Fruit fly (Drosophila melanogaster) whole organism, embryonic: Measurements from ENCODE around the gene CG14696.

Experiments used
- ATbp ChIP-seq: fragments of 200-800 bp; sonication (Bioruptor generic); optimal IDR thresholded peaks from 2 replicates; lab custom pipeline; 2017; ENCODE audit warnings: missing biosample characterization, mild to moderate bottlenecking, missing genetic modification characterization, missing genetic modification reagents
- Atf3 ChIP-seq: fragments of 200-800 bp; sonication (Bioruptor generic); optimal IDR thresholded peaks from 3 replicates; lab custom pipeline; 2016; ENCODE audit warnings: missing biosample characterization, missing genetic modification characterization
- Blimp-1 ChIP-seq: fragments of 200-800 bp; sonication (Bioruptor generic); optimal IDR thresholded peaks from 3 replicates; lab custom pipeline; 2018; ENCODE audit warnings: missing biosample characterization, missing genetic modification characterization, mild to moderate bottlenecking, moderate library complexity, missing genetic modification reagents
- CG12104 ChIP-seq: fragments of 200-800 bp; sonication (Bioruptor generic); optimal IDR thresholded peaks from 3 replicates; lab custom pipeline; 2016; ENCODE audit warnings: missing biosample characterization, missing genetic modification characterization
- CG12942 ChIP-seq: fragments of 200-800 bp; sonication (Bioruptor generic); optimal IDR thresholded peaks from 3 replicates; lab custom pipeline; 2016; ENCODE audit warnings: missing biosample characterization, missing genetic modification characterization
- CG18764 ChIP-seq: fragments of 200-800 bp; sonication (Bioruptor generic); optimal IDR thresholded peaks from 3 replicates; lab custom pipeline; 2016; ENCODE audit warnings: missing biosample characterization, missing genetic modification characterization
- CG2116 ChIP-seq: fragments of 200-800 bp; sonication (Bioruptor generic); optimal IDR thresholded peaks from 3 replicates; lab custom pipeline; 2018; ENCODE audit warnings: missing biosample characterization, mild to moderate bottlenecking, missing genetic modification characterization
- CG2889 ChIP-seq: fragments of 200-800 bp; sonication (Bioruptor generic); IDR thresholded peaks from 3 replicates; pipeline ENCODE4 v1.3.6; 2022; ENCODE audit warnings: missing biosample characterization, missing genetic modification characterization
- CG30020 ChIP-seq: fragments of 200-800 bp; optimal IDR thresholded peaks from 2 replicates; lab custom pipeline; 2019; ENCODE audit warnings: missing biosample characterization, mild to moderate bottlenecking, missing genetic modification characterization, moderate library complexity
- CG31365 ChIP-seq: fragments of 200-800 bp; sonication (Bioruptor generic); optimal IDR thresholded peaks from 2 replicates; lab custom pipeline; 2018; ENCODE audit warnings: missing biosample characterization, mild to moderate bottlenecking, missing genetic modification characterization
- CG34224 ChIP-seq: fragments of 200-800 bp; sonication (Bioruptor generic); IDR thresholded peaks from 3 replicates; pipeline ENCODE4 v1.3.6; 2022; ENCODE audit warnings: missing biosample characterization, missing genetic modification characterization; ENCODE audit not compliant: partially characterized antibody
- CG34422 ChIP-seq: fragments of 200-800 bp; sonication (Bioruptor generic); IDR thresholded peaks from 3 replicates; pipeline ENCODE4 v1.3.6; 2022; ENCODE audit warnings: missing biosample characterization, missing genetic modification characterization
- CG3726 ChIP-seq: fragments of 200-800 bp; sonication (Bioruptor generic); IDR thresholded peaks from 3 replicates; pipeline ENCODE4, ENCODE4 v1.3.6; 2022; ENCODE audit warnings: missing biosample characterization, missing genetic modification characterization
- CG8089 ChIP-seq: fragments of 200-800 bp; sonication (Bioruptor generic); optimal IDR thresholded peaks from 3 replicates; lab custom pipeline; 2016; ENCODE audit warnings: missing biosample characterization, missing genetic modification characterization
- CG9215 ChIP-seq: fragments of 200-800 bp; sonication (Bioruptor generic); IDR thresholded peaks from 2 replicates; pipeline ENCODE4 v1.3.6; 2022; ENCODE audit warnings: missing biosample characterization, missing genetic modification characterization
- CG9437 ChIP-seq: fragments of 200-800 bp; sonication (Bioruptor generic); optimal IDR thresholded peaks from 2 replicates; lab custom pipeline; 2018; ENCODE audit warnings: missing biosample characterization, mild to moderate bottlenecking, missing genetic modification characterization
- CG9609 ChIP-seq: fragments of 200-800 bp; sonication (Bioruptor generic); optimal IDR thresholded peaks from 3 replicates; lab custom pipeline; 2016; ENCODE audit warnings: missing biosample characterization, missing genetic modification characterization
- Deaf1 ChIP-seq: fragments of 200-800 bp; optimal IDR thresholded peaks from 3 replicates; lab custom pipeline; 2019; ENCODE audit warnings: missing biosample characterization, mild to moderate bottlenecking, missing genetic modification characterization, moderate library complexity
- Ets65A ChIP-seq: fragments of 200-800 bp; sonication (Bioruptor generic); peaks from one replicate; lab custom pipeline; 2016; ENCODE audit warnings: missing biosample characterization, missing genetic modification characterization
- Hand ChIP-seq: fragments of 200-800 bp; sonication (Bioruptor generic); optimal IDR thresholded peaks from 2 replicates; lab custom pipeline; 2017; ENCODE audit warnings: mild to moderate bottlenecking, missing biosample characterization, missing genetic modification reagents, missing genetic modification characterization
- Hmx ChIP-seq: fragments of 200-800 bp; sonication (Bioruptor generic); optimal IDR thresholded peaks from 2 replicates; lab custom pipeline; 2016; ENCODE audit warnings: missing biosample characterization, missing genetic modification characterization
- Hr39 ChIP-seq: fragments of >200 bp; optimal IDR thresholded peaks from 2 replicates; lab custom pipeline; 2017
- MBD-R2 ChIP-seq: fragments of 200-800 bp; sonication (Bioruptor generic); IDR thresholded peaks from 2 replicates; pipeline ENCODE4 v1.3.6; 2022; ENCODE audit warnings: missing biosample characterization, missing genetic modification characterization
- Med ChIP-seq: fragments of 200-800 bp; sonication (Bioruptor generic); peaks from one replicate; lab custom pipeline; 2016; ENCODE audit warnings: missing biosample characterization, missing genetic modification characterization, mild to moderate bottlenecking, inconsistent platforms, moderate library complexity
- Myb ChIP-seq: fragments of 200-800 bp; sonication (Bioruptor generic); optimal IDR thresholded peaks from 2 replicates; lab custom pipeline; 2016; ENCODE audit warnings: missing biosample characterization, missing genetic modification characterization
- Sox102F ChIP-seq: fragments of 200-800 bp; sonication (Bioruptor generic); optimal IDR thresholded peaks from 2 replicates; lab custom pipeline; 2018; ENCODE audit warnings: missing biosample characterization, mild to moderate bottlenecking, missing genetic modification characterization, moderate library complexity
- ac ChIP-seq: fragments of 200-800 bp; sonication (Bioruptor generic); optimal IDR thresholded peaks from 3 replicates; lab custom pipeline; 2017; ENCODE audit warnings: missing biosample characterization, mild to moderate bottlenecking, missing genetic modification characterization
- br ChIP-seq: fragments of >200 bp; optimal IDR thresholded peaks from 2 replicates; lab custom pipeline; 2017
- btn ChIP-seq: fragments of 200-800 bp; sonication (Bioruptor generic); optimal IDR thresholded peaks from 2 replicates; lab custom pipeline; 2016; ENCODE audit warnings: missing biosample characterization, missing genetic modification characterization
- crol ChIP-seq: fragments of 200-800 bp; sonication (Bioruptor generic); IDR thresholded peaks from 2 replicates; pipeline ENCODE4 v1.3.6; 2022; ENCODE audit warnings: missing biosample characterization, missing genetic modification characterization
- ems ChIP-seq: fragments of 200-800 bp; sonication (Bioruptor generic); optimal IDR thresholded peaks from 3 replicates; lab custom pipeline; 2016; ENCODE audit warnings: missing biosample characterization, missing genetic modification characterization
- ewg ChIP-seq: fragments of 200-800 bp; sonication (Bioruptor generic); optimal IDR thresholded peaks from 3 replicates; lab custom pipeline; 2017; ENCODE audit warnings: mild to moderate bottlenecking, missing biosample characterization, missing genetic modification reagents, missing genetic modification characterization
- eyg ChIP-seq: fragments of 200-800 bp; sonication (Bioruptor generic); optimal IDR thresholded peaks from 3 replicates; lab custom pipeline; 2016; ENCODE audit warnings: missing biosample characterization, missing genetic modification characterization
- klu ChIP-seq: fragments of 200-800 bp; sonication (Bioruptor generic); IDR thresholded peaks from 2 replicates; pipeline ENCODE4 v1.3.6; 2022; ENCODE audit warnings: missing biosample characterization, missing genetic modification characterization
- knrl ChIP-seq: fragments of 200-800 bp; sonication (Bioruptor generic); IDR thresholded peaks from 3 replicates; pipeline ENCODE4 v1.3.6; 2022; ENCODE audit warnings: missing biosample characterization, missing genetic modification characterization; ENCODE audit not compliant: partially characterized antibody
- luna ChIP-seq: fragments of 200-800 bp; sonication (Bioruptor generic); optimal IDR thresholded peaks from 2 replicates; lab custom pipeline; 2016; ENCODE audit warnings: missing biosample characterization, missing genetic modification characterization
- maf-S ChIP-seq: fragments of 200-800 bp; sonication (Bioruptor generic); optimal IDR thresholded peaks from 2 replicates; lab custom pipeline; 2016; ENCODE audit warnings: missing biosample characterization, missing genetic modification characterization
- nerfin-2 ChIP-seq: fragments of 200-800 bp; sonication (Bioruptor generic); IDR thresholded peaks from 2 replicates; pipeline ENCODE4 v1.3.6; 2022; ENCODE audit warnings: missing biosample characterization, missing genetic modification characterization; ENCODE audit not compliant: partially characterized antibody
- onecut ChIP-seq: fragments of 200-800 bp; sonication (Bioruptor generic); IDR thresholded peaks from 2 replicates; pipeline ENCODE4 v1.3.6; 2022; ENCODE audit warnings: missing biosample characterization, missing genetic modification characterization
- pros ChIP-seq: fragments of 200-800 bp; sonication (Bioruptor generic); optimal IDR thresholded peaks from 3 replicates; lab custom pipeline; 2019; ENCODE audit warnings: missing biosample characterization, mild to moderate bottlenecking, missing genetic modification characterization, moderate library complexity
- schlank ChIP-seq: fragments of 200-800 bp; sonication (Bioruptor generic); optimal IDR thresholded peaks from 2 replicates; lab custom pipeline; 2018; ENCODE audit warnings: missing biosample characterization, mild to moderate bottlenecking, missing genetic modification characterization
- sens ChIP-seq: fragments of 200-800 bp; sonication (Bioruptor generic); peaks from one replicate; lab custom pipeline; 2016; ENCODE audit warnings: missing biosample characterization, missing genetic modification characterization
- shn ChIP-seq: fragments of 200-800 bp; sonication (Bioruptor generic); optimal IDR thresholded peaks from 3 replicates; lab custom pipeline; 2016; ENCODE audit warnings: missing biosample characterization, missing genetic modification characterization
- tgo ChIP-seq: fragments of 200-800 bp; sonication (Bioruptor generic); IDR thresholded peaks from 3 replicates; pipeline ENCODE4 v1.3.6; 2022; ENCODE audit warnings: missing biosample characterization, missing genetic modification characterization
- wdn ChIP-seq: fragments of 200-800 bp; sonication (Bioruptor generic); IDR thresholded peaks from 2 replicates; pipeline ENCODE4 v1.3.6; 2022; ENCODE audit warnings: missing biosample characterization, missing genetic modification characterization
- wek ChIP-seq: fragments of 200-800 bp; sonication (Bioruptor generic); optimal IDR thresholded peaks from 3 replicates; lab custom pipeline; 2018; ENCODE audit warnings: missing biosample characterization, mild to moderate bottlenecking, missing genetic modification characterization, moderate library complexity
- z ChIP-seq: fragments of 200-800 bp; sonication (Bioruptor generic); IDR thresholded peaks from 3 replicates; pipeline ENCODE4 v1.3.6; 2022; ENCODE audit warnings: missing biosample characterization, missing genetic modification characterization
- zf30C ChIP-seq: fragments of 200-800 bp; sonication (Bioruptor generic); optimal IDR thresholded peaks from 3 replicates; lab custom pipeline; 2018; ENCODE audit warnings: missing biosample characterization, mild to moderate bottlenecking, missing genetic modification characterization

Gene CG14696

DNA sequence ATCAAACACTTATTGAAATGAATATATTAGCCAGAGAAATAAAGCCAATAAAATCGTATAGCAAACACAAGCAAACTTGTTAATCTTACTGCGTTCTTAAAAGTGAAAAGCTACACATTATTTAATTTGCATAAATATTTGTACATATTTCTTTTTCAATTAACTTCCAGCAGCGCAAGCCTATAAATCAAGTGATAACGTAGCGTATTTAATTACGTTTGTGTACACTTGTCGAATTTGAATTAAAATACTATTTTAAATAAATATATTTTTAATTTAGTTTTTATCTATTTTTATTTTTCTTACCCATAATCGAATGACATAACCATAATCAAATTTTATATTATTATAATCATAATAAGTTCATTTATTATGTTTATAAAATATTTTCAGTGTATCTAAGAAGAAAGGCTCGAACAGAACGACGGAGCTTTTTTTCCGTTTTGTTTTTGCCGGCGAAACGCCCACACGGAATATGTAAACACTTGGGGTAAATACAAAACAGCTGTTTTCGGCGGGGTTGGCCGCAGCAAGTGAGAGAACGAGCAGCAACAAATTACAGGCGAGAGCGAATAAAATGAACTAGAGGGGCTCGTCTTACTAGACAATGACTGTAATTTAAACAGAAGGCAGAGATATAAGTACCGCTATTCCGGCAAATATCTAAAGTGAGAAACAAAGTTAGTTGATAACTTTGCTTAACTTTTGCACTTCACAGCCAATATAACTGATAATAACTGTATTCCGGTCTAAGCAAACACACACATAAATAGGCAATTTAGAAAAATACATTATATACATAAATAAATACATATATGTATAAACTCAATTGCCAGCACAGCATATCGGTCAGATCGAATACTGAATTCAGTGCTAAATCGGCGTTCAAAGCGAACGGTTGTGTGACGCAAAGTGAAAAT is 9.0 kb downstream of the CG14696 start, which contains the start of gene Sodh2 (continued):
- TF ChIP-seq Ets65A (GFP tag; lab: Kevin White, UChicago) (peak; percentile 92), Sox102F (peak; percentile 69), ac (GFP tag; lab: Kevin White, UChicago) (peak; percentile 2)

- TF ChIP-seq z (no peak), knrl (GFP tag; lab: Robert Waterston, UW) (no peak), br (no peak), wdn (GFP tag; lab: Robert Waterston, UW) (no peak), CG34422 (0 out of 3 replicates have a peak, but pooled peaks have one; percentile 13), ewg (GFP tag; lab: Kevin White, UChicago) (peak; percentile 83), MBD-R2 (0 out of 2 replicates have a peak, but pooled peaks have one; percentile 33), onecut (GFP tag; lab: Robert Waterston, UW) (peak; percentile 98), ems (no peak), Blimp-1 (GFP tag; lab: Kevin White, UChicago) (no peak), Myb (no peak), schlank (tag; lab: Kevin White, UChicago) (no peak), CG30020 (no peak), CG18764 (GFP tag; lab: Kevin White, UChicago) (no peak), Med (GFP tag; lab: Kevin White, UChicago) (peak; percentile 1), crol (GFP tag; lab: Robert Waterston, UW) (no peak), CG2889 (no peak), klu (GFP tag; lab: Robert Waterston, UW) (no peak), CG3726 (GFP tag; lab: Robert Waterston, UW) (no peak), CG9437 (GFP tag; lab: Kevin White, UChicago) (no peak), pros (GFP tag; lab: Kevin White, UChicago) (no peak), Hmx (no peak), maf-S (GFP tag; lab: Kevin White, UChicago) (no peak)
Measured at dm6 chr3R:10872820-10873219, 12.0 kb downstream of the CG14696 start, which contains the start of gene CG4596. Gene CG4596 (plus strand): TSS chr3R:10873038.

DNA sequence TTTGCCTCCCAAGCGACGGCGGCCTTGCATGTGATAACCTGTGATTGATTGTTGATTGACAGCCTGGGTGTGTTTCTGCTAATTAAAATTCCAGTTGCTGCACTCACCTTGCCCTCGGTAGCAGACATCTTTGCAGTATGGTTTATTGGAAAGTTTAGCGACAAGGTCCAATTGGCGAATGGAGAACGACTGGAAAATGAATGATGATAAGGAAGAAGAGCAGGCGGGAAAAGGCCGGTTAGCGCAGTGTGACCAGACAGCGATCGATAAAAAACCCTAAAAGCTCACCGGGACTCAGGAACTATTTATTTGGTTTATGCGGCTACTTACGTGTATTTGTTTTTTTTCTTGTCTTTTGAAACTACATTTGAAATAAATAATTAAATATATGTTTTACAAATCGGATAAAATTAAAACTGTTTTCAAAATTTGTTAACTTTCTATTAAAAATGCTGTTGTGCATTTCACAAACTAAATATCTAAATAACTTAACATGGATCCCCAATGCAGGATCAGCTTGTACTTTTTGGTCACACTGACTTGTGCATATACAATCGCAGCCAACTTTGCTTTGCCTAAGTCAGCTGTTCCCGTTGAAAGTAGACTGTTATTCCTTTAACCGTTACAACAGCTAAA is 12.5 kb downstream of the CG14696 start, which contains the start of gene Fdh:
Gene Fdh, minus strand, starts transcription at position 234 of the 636 bp plus-strand sequence.
- no peak for TF ChIP-seq eyg
- no peak for TF ChIP-seq CG31365
- TF ChIP-seq Atf3: no peak
- no peak for TF ChIP-seq shn (GFP tag; lab: Kevin White, UChicago)
- TF ChIP-seq Hr39: no peak
- no peak for TF ChIP-seq CG9215 (GFP tag; lab: Robert Waterston, UW)
- peak; percentile 80 for TF ChIP-seq sens (GFP tag; lab: Kevin White, UChicago)
- no peak for TF ChIP-seq nerfin-2 (GFP tag; lab: Robert Waterston, UW)
- peak; percentile 41; the same call in 2 of the 3 replicates for TF ChIP-seq tgo (GFP tag; lab: Robert Waterston, UW)
- no peak for TF ChIP-seq Deaf1 (tag; lab: Kevin White, UChicago)
- no peak for TF ChIP-seq Hand (GFP tag; lab: Kevin White, UChicago)
- no peak for TF ChIP-seq ATbp (GFP tag; lab: Kevin White, UChicago)
- no peak for TF ChIP-seq CG8089
- no peak for TF ChIP-seq zf30C (GFP tag; lab: Kevin White, UChicago)
- peak; percentile 35; the same call in 1 of the 2 replicates for TF ChIP-seq crol (GFP tag; lab: Robert Waterston, UW)
- no peak for TF ChIP-seq CG34224
- no peak for TF ChIP-seq wek (GFP tag; lab: Kevin White, UChicago)
- no peak for TF ChIP-seq btn (GFP tag; lab: Kevin White, UChicago)
- TF ChIP-seq CG12942: peak; percentile 4
- TF ChIP-seq luna: no peak
- peak; percentile 61 for TF ChIP-seq CG2116 (GFP tag; lab: Kevin White, UChicago)
- no peak for TF ChIP-seq CG9609 (GFP tag; lab: Kevin White, UChicago)
- TF ChIP-seq CG12104 (GFP tag; lab: Kevin White, UChicago): peak; percentile 57
